Worm (Caenorhabditis elegans) whole organism, early embryonic: ENCODE measurements around the gene Y44A6D.5.
A peak's percentile ranks its signal among the peaks of the same experiment; 100 is the strongest.

ENCODE experiments used
- B0310.2 ChIP-seq: sonication (generic microtip); optimal IDR thresholded peaks from 2 replicates; lab custom pipeline; 2016; ENCODE audit warnings: mild to moderate bottlenecking, missing genetic modification characterization, missing compliant biosample characterization
- F13C5.2 ChIP-seq: sonication (generic microtip); optimal IDR thresholded peaks from 2 replicates; lab custom pipeline; 2017; ENCODE audit warnings: mild to moderate bottlenecking, missing genetic modification characterization, inconsistent platforms, missing compliant biosample characterization
- aly-1 ChIP-seq: sonication (generic microtip); optimal IDR thresholded peaks from 2 replicates; lab custom pipeline; 2016; ENCODE audit warnings: missing genetic modification characterization, missing compliant biosample characterization
- ama-1 ChIP-seq: fragments of 150-350 bp; optimal IDR thresholded peaks from 2 replicates; lab custom pipeline; 2014
- ceh-13 ChIP-seq: fragments of 200-800 bp; sonication (Bioruptor generic); optimal IDR thresholded peaks from 2 replicates; lab custom pipeline; 2018; ENCODE audit warnings: mild to moderate bottlenecking, missing genetic modification characterization, missing compliant biosample characterization
- ceh-36 ChIP-seq: sonication (generic microtip); optimal IDR thresholded peaks from 2 replicates; lab custom pipeline; 2016; ENCODE audit warnings: missing genetic modification characterization, inconsistent platforms, missing compliant biosample characterization
- ets-7 ChIP-seq: sonication (generic microtip); optimal IDR thresholded peaks from 2 replicates; lab custom pipeline; 2016; ENCODE audit warnings: missing genotype, missing genetic modification characterization, missing compliant biosample characterization
- flt-1 ChIP-seq: fragments of 200-800 bp; sonication (Bioruptor generic); IDR thresholded peaks from 2 replicates; pipeline ENCODE4 v1.3.6; 2022; ENCODE audit warnings: missing genetic modification characterization, missing compliant biosample characterization
- hmbx-1 ChIP-seq: sonication (generic microtip); optimal IDR thresholded peaks from 2 replicates; lab custom pipeline; 2016; ENCODE audit warnings: mild to moderate bottlenecking, missing genetic modification characterization, missing compliant biosample characterization
- hmg-4 ChIP-seq: fragments of 200-800 bp; sonication (Bioruptor generic); optimal IDR thresholded peaks from 2 replicates; lab custom pipeline; 2018; ENCODE audit warnings: mild to moderate bottlenecking, missing genetic modification characterization, missing compliant biosample characterization
- hnd-1 ChIP-seq: sonication (generic microtip); optimal IDR thresholded peaks from 2 replicates; lab custom pipeline; 2016; ENCODE audit warnings: missing genetic modification characterization, missing compliant biosample characterization
- pes-1 ChIP-seq: fragments of 200-800 bp; sonication (Bioruptor generic); IDR thresholded peaks from 2 replicates; pipeline ENCODE4 v1.3.6; 2022; ENCODE audit warnings: missing genetic modification reagents, missing genetic modification characterization, missing compliant biosample characterization
- scrt-1 ChIP-seq: fragments of 200-800 bp; sonication (Bioruptor generic); IDR thresholded peaks from 2 replicates; pipeline ENCODE4 v1.3.6; 2022; ENCODE audit warnings: missing genetic modification characterization, missing compliant biosample characterization
- sea-1 ChIP-seq: fragments of 200-800 bp; sonication (Bioruptor generic); conservative IDR thresholded peaks from 2 replicates; pipeline ENCODE4 v1.3.6; 2022; ENCODE audit warnings: missing genetic modification characterization, missing compliant biosample characterization
- tbx-11 ChIP-seq: fragments of 200-800 bp; sonication (Bioruptor generic); IDR thresholded peaks from 2 replicates; pipeline ENCODE4 v1.3.6; 2022; ENCODE audit warnings: missing genetic modification characterization, missing compliant biosample characterization
- tbx-37 ChIP-seq: fragments of 200-800 bp; sonication (Bioruptor generic); conservative IDR thresholded peaks from 2 replicates; pipeline ENCODE4 v1.3.6; 2022; ENCODE audit warnings: missing genetic modification reagents, missing genetic modification characterization, missing compliant biosample characterization
- tra-4 ChIP-seq: sonication (generic microtip); optimal IDR thresholded peaks from 2 replicates; lab custom pipeline; 2017; ENCODE audit warnings: missing genetic modification characterization, missing compliant biosample characterization

The Y44A6D.5 gene

DNA sequence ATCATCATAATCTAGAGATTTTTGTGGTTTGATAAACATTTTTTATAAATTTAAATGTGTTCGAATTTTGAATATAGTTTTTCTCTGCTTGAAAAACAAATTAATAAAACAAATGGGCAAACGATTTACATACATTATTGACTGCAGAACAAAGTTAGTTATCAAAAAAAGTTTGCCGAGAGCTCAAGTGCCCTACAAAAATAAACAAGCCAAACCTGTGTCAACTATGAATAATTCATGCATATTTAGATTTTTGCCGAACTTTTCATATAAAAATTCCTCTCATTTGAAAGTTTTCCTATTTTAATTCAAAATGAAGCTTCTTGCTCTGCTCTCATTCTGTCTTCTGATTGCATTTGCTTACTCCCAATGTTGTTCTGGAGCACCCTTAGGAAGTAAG is 13.0 kb upstream of the Y44A6D.5 start, which contains the start of gene sshk-1:
Gene sshk-1 (plus strand): TSS at position 301 of the 400 bp plus-strand sequence.
- TF ChIP-seq ceh-13 (GFP tag; lab: Kevin White, UChicago) (no peak), B0310.2 (tag; lab: Kevin White, UChicago) (no peak), ets-7 (tag; lab: Kevin White, UChicago) (no peak), F13C5.2 (tag; lab: Kevin White, UChicago) (no peak), hmg-4 (GFP tag; lab: Kevin White, UChicago) (no peak), hmbx-1 (tag; lab: Kevin White, UChicago) (no peak), pes-1 (GFP tag; lab: Robert Waterston, UW) (no peak), ama-1 (lab: Kevin White, UChicago) (no peak), tra-4 (tag; lab: Kevin White, UChicago) (no peak), ceh-36 (tag; lab: Kevin White, UChicago) (no peak), tbx-37 (GFP tag; lab: Robert Waterston, UW) (no peak), flt-1 (GFP tag; lab: Robert Waterston, UW) (no peak), hnd-1 (tag; lab: Kevin White, UChicago) (no peak), sea-1 (GFP tag; lab: Robert Waterston, UW) (no peak), aly-1 (tag; lab: Kevin White, UChicago) (no peak), scrt-1 (GFP tag; lab: Robert Waterston, UW) (no peak), tbx-11 (GFP tag; lab: Robert Waterston, UW) (no peak)

DNA sequence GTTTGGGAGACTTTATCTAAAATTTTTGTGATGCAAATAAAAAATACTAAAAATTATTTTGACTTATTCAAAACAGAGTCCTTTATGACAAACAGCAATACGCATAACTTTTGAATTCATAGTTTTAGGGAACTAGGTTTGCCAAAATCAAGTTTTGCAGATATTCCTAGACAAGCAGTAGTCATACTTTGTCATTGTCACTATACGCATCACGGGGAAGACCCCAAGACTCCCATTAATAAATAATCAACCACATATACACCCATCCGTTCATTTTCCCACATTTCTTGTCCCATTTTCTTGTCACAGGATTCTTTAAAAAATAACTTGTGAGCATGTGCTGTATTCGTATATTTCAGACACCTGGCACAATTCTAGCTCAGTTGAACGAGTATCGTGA is 11.6 kb upstream of the Y44A6D.5 start, which contains the start of gene Y44A6D.7:
Gene Y44A6D.7 (plus strand): TSS at position 301 of the 400 bp plus-strand sequence.
- TF ChIP-seq ama-1 (lab: Kevin White, UChicago) (no peak), tbx-11 (GFP tag; lab: Robert Waterston, UW) (no peak), B0310.2 (tag; lab: Kevin White, UChicago) (no peak), aly-1 (tag; lab: Kevin White, UChicago) (no peak), hmg-4 (GFP tag; lab: Kevin White, UChicago) (no peak), hnd-1 (tag; lab: Kevin White, UChicago) (no peak), tra-4 (tag; lab: Kevin White, UChicago) (no peak), ets-7 (tag; lab: Kevin White, UChicago) (no peak), hmbx-1 (tag; lab: Kevin White, UChicago) (no peak), tbx-37 (GFP tag; lab: Robert Waterston, UW) (no peak), ceh-36 (tag; lab: Kevin White, UChicago) (no peak), F13C5.2 (tag; lab: Kevin White, UChicago) (no peak), scrt-1 (GFP tag; lab: Robert Waterston, UW) (no peak), sea-1 (GFP tag; lab: Robert Waterston, UW) (no peak), pes-1 (GFP tag; lab: Robert Waterston, UW) (no peak)

DNA sequence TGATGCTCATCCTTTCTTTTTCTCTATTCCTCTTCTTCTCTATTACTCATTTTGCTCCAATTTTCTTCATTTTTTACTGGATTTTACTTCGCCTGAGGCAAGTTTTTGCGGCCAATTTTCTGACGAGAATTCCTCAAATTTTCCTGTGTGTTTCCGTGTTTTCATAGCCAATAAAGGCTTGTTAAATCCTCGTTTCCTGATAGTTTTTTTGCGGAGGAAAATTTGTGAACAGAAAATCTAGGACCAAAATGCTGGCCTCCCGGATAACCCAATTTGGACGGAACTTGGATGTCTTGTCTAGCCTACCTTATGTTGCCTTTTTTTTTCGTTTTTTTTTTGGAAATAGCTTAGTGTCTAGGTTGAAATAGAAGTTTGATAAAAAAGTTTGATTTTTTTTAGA is 10.8 kb upstream of the Y44A6D.5 start:
- TF ChIP-seq aly-1 (tag; lab: Kevin White, UChicago) (no peak), ets-7 (tag; lab: Kevin White, UChicago) (no peak), sea-1 (GFP tag; lab: Robert Waterston, UW) (no peak), B0310.2 (tag; lab: Kevin White, UChicago) (no peak), hnd-1 (tag; lab: Kevin White, UChicago) (no peak), flt-1 (GFP tag; lab: Robert Waterston, UW) (no peak), hmg-4 (GFP tag; lab: Kevin White, UChicago) (no peak), tra-4 (tag; lab: Kevin White, UChicago) (no peak), pes-1 (GFP tag; lab: Robert Waterston, UW) (no peak), ama-1 (lab: Kevin White, UChicago) (no peak), tbx-37 (GFP tag; lab: Robert Waterston, UW) (no peak)

DNA sequence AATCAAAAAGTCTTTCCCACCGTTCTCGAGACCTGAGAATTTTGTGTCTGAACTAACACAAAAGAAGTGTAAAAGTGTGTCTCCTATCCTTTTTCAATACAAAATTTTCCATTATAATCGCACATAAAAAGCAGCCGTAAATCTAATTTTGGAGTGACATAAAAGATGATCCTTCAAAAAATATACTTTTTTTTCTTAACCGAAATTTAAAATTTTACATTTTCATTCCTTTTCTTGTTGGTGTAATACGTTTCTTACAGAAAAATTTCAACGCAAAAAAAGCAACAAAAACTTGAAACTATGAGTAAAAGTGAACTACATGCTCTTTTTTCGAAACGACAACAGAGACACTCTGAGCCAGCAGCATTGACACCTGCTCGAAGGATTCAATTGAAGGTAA is 4.2 kb upstream of the Y44A6D.5 start, which contains the start of gene Y44A6D.6:
Gene Y44A6D.6 (plus strand): TSS at position 301 of the 400 bp plus-strand sequence.
- TF ChIP-seq ets-7 (tag; lab: Kevin White, UChicago): no peak
- TF ChIP-seq hmg-4 (GFP tag; lab: Kevin White, UChicago): no peak

DNA sequence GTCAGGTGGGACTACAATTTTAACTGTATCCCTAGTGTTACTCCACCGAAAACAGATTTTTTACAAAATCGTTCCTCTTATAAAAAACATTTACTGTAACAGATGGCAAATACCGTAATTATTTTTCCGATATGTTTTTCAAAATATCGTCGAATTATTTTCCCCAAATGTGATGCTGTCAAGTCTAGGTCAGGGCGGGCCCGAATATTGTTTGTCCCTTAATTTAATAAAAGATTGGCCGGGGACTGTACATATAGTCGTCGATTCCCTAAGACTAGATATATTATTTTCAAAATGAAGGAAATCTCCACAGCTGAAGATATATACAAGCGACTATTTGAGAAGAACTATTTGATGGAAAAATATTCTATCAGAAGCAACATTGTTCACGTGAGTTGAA is 4.9 kb downstream of the Y44A6D.5 start, which contains the start of gene sdf-9:
Gene sdf-9 (plus strand): TSS at position 301 of the 400 bp plus-strand sequence.
- TF ChIP-seq ets-7 (tag; lab: Kevin White, UChicago) (no peak), sea-1 (GFP tag; lab: Robert Waterston, UW) (no peak), ama-1 (lab: Kevin White, UChicago) (no peak), pes-1 (GFP tag; lab: Robert Waterston, UW) (no peak), tra-4 (tag; lab: Kevin White, UChicago) (no peak), flt-1 (GFP tag; lab: Robert Waterston, UW) (no peak), F13C5.2 (tag; lab: Kevin White, UChicago) (no peak), hnd-1 (tag; lab: Kevin White, UChicago) (no peak)

DNA sequence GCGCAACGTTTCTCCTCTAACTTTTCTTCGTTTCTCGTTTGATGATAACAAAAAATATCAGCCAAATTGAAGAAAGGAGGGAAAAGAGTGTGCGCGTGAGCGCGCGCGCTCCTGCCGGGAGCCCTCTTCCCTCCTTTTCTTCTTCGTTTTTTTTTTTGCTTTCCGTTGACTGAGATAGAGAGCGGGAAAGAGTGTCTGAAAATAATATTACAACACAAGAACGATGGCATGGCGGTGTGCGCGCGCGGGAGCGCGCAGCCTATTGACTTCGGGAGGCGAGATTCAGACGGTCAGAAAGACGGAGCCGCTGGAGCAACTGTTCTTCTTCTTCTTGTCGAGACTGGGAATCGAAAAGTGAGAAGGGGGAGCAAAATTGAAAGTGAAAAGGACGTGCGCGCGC is 9.0 kb downstream of the Y44A6D.5 start:
- TF ChIP-seq pes-1 (GFP tag; lab: Robert Waterston, UW) (peak; percentile 41; the same call in 1 of the 2 replicates), ceh-13 (GFP tag; lab: Kevin White, UChicago) (no peak)

DNA sequence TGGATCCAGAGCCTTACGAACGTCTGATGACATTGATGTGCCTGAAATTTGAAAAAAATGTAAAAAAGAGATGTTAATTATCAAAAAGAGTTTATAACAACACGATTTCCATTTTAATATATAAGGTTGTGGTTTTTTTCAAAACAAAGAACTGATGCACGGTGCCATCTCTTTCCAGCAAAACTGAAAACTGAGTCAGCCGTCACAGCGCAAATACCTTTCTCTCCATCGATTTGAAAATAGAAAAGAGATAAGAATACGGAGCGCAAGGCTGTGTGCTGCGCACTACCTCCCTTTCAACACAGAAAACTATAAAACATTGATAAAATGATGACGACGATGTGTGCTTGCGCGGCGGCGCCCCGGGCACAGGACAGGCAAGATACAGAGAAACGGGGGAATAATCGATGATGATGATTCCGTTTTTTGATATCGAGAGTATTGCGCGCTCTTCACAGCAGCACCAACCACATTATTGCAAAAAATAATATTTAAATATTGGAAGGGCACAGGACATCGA is 10.4 kb downstream of the Y44A6D.5 start, which contains the start of gene Y44A6D.3:
Gene Y44A6D.3 (minus strand): TSS at position 51 of the 520 bp plus-strand sequence.
- TF ChIP-seq tbx-11 (GFP tag; lab: Robert Waterston, UW): no peak
- no peak for TF ChIP-seq ama-1 (lab: Kevin White, UChicago)
- no peak for TF ChIP-seq tra-4 (tag; lab: Kevin White, UChicago)
- no peak for TF ChIP-seq tbx-37 (GFP tag; lab: Robert Waterston, UW)
- no peak for TF ChIP-seq B0310.2 (tag; lab: Kevin White, UChicago)
